Fruit fly (Drosophila melanogaster) whole organism, embryonic: ENCODE measurements around the gene udt.

Source experiments
- ATbp ChIP-seq: fragments of 200-800 bp; sonication (Bioruptor generic); optimal IDR thresholded peaks from 2 replicates; lab custom pipeline; 2017; ENCODE audit warnings: missing biosample characterization, mild to moderate bottlenecking, missing genetic modification characterization, missing genetic modification reagents
- Asciz ChIP-seq: fragments of 200-800 bp; sonication (Bioruptor generic); optimal IDR thresholded peaks from 2 replicates; lab custom pipeline; 2017; ENCODE audit warnings: missing biosample characterization, mild to moderate bottlenecking, missing genetic modification characterization, missing genetic modification reagents
- CG10209 ChIP-seq: fragments of 200-800 bp; sonication (Bioruptor generic); optimal IDR thresholded peaks from 3 replicates; lab custom pipeline; 2017; ENCODE audit warnings: missing biosample characterization, mild to moderate bottlenecking, missing genetic modification characterization, missing genetic modification reagents
- CG12071 ChIP-seq: fragments of 200-800 bp; sonication (Bioruptor generic); optimal IDR thresholded peaks from 3 replicates; lab custom pipeline; 2018; ENCODE audit warnings: missing biosample characterization, mild to moderate bottlenecking, missing genetic modification characterization
- CG13894 ChIP-seq: fragments of 200-800 bp; sonication (Bioruptor generic); optimal IDR thresholded peaks from 3 replicates; lab custom pipeline; 2018; ENCODE audit warnings: missing biosample characterization, mild to moderate bottlenecking, missing genetic modification characterization, moderate library complexity
- CG14014 ChIP-seq: fragments of 200-800 bp; sonication (Bioruptor generic); IDR thresholded peaks from 2 replicates; pipeline ENCODE4 v1.3.6; 2022; ENCODE audit warnings: missing biosample characterization, missing genetic modification characterization
- CG14965 ChIP-seq: fragments of 200-800 bp; sonication (Bioruptor generic); optimal IDR thresholded peaks from 2 replicates; lab custom pipeline; 2016; ENCODE audit warnings: missing biosample characterization, missing genetic modification characterization, borderline replicate concordance
- CG15269 ChIP-seq: fragments of 200-800 bp; sonication (Bioruptor generic); optimal IDR thresholded peaks from 2 replicates; lab custom pipeline; 2018; ENCODE audit warnings: missing biosample characterization, mild to moderate bottlenecking, missing genetic modification characterization, moderate library complexity
- CG15696 ChIP-seq: fragments of 200-800 bp; sonication (Bioruptor generic); optimal IDR thresholded peaks from 2 replicates; lab custom pipeline; 2019; ENCODE audit warnings: missing biosample characterization, mild to moderate bottlenecking, missing genetic modification characterization, moderate library complexity
- CG1647 ChIP-seq: fragments of 200-800 bp; sonication (Bioruptor generic); optimal IDR thresholded peaks from 3 replicates; lab custom pipeline; 2016; ENCODE audit warnings: missing biosample characterization, missing genetic modification characterization
- CG17186 ChIP-seq: fragments of 200-800 bp; sonication (Bioruptor generic); optimal IDR thresholded peaks from 3 replicates; lab custom pipeline; 2017; ENCODE audit warnings: missing biosample characterization, missing genetic modification reagents, missing genetic modification characterization
- CG2116 ChIP-seq: fragments of 200-800 bp; sonication (Bioruptor generic); optimal IDR thresholded peaks from 3 replicates; lab custom pipeline; 2018; ENCODE audit warnings: missing biosample characterization, mild to moderate bottlenecking, missing genetic modification characterization
- CG2120 ChIP-seq: fragments of 200-800 bp; sonication (Bioruptor generic); optimal IDR thresholded peaks from 3 replicates; lab custom pipeline; 2016; ENCODE audit warnings: missing biosample characterization, missing genetic modification characterization
- CG31365 ChIP-seq: fragments of 200-800 bp; sonication (Bioruptor generic); optimal IDR thresholded peaks from 2 replicates; lab custom pipeline; 2018; ENCODE audit warnings: missing biosample characterization, mild to moderate bottlenecking, missing genetic modification characterization
- CG3281 ChIP-seq: fragments of 200-800 bp; sonication (Bioruptor generic); optimal IDR thresholded peaks from 3 replicates; lab custom pipeline; 2017; ENCODE audit warnings: missing biosample characterization, mild to moderate bottlenecking, missing genetic modification characterization
- CG43689 ChIP-seq: fragments of 200-800 bp; sonication (Bioruptor generic); IDR thresholded peaks from 2 replicates; pipeline ENCODE4 v1.3.6; 2022; ENCODE audit warnings: missing biosample characterization, missing genetic modification characterization
- CG7987 ChIP-seq: fragments of 200-800 bp; sonication (Bioruptor generic); optimal IDR thresholded peaks from 2 replicates; lab custom pipeline; 2018; ENCODE audit warnings: missing biosample characterization, mild to moderate bottlenecking, missing genetic modification characterization, moderate library complexity
- CG9609 ChIP-seq: fragments of 200-800 bp; sonication (Bioruptor generic); optimal IDR thresholded peaks from 3 replicates; lab custom pipeline; 2016; ENCODE audit warnings: missing biosample characterization, missing genetic modification characterization
- CG9817 ChIP-seq: fragments of 200-800 bp; sonication (Bioruptor generic); optimal IDR thresholded peaks from 2 replicates; lab custom pipeline; 2018; ENCODE audit warnings: missing biosample characterization, mild to moderate bottlenecking, missing genetic modification characterization, moderate library complexity
- CG9932 ChIP-seq: fragments of 200-800 bp; sonication (Bioruptor generic); IDR thresholded peaks from 2 replicates; pipeline ENCODE4 v1.3.6; 2022; ENCODE audit warnings: missing biosample characterization, missing genetic modification characterization
- CkIIα-i1 ChIP-seq: fragments of 200-800 bp; sonication (Bioruptor generic); IDR thresholded peaks from 2 replicates; pipeline ENCODE4 v1.3.6; 2022; ENCODE audit warnings: missing biosample characterization, missing genetic modification characterization
- HmgZ ChIP-seq: fragments of 200-800 bp; sonication (Bioruptor generic); optimal IDR thresholded peaks from 2 replicates; lab custom pipeline; 2018; ENCODE audit warnings: missing biosample characterization, mild to moderate bottlenecking, missing genetic modification characterization
- Jarid2 ChIP-seq: fragments of 200-800 bp; sonication (Bioruptor generic); optimal IDR thresholded peaks from 3 replicates; lab custom pipeline; 2017; ENCODE audit warnings: mild to moderate bottlenecking, missing biosample characterization, missing genetic modification reagents, missing genetic modification characterization
- MBD-R2 ChIP-seq: fragments of 200-800 bp; sonication (Bioruptor generic); IDR thresholded peaks from 2 replicates; pipeline ENCODE4 v1.3.6; 2022; ENCODE audit warnings: missing biosample characterization, missing genetic modification characterization
- MESR4 ChIP-seq: fragments of 200-800 bp; sonication (Bioruptor generic); optimal IDR thresholded peaks from 2 replicates; lab custom pipeline; 2018; ENCODE audit warnings: missing biosample characterization, mild to moderate bottlenecking, missing genetic modification characterization, moderate library complexity
- Med ChIP-seq: fragments of 200-800 bp; sonication (Bioruptor generic); peaks from one replicate; lab custom pipeline; 2016; ENCODE audit warnings: missing biosample characterization, missing genetic modification characterization, mild to moderate bottlenecking, inconsistent platforms, moderate library complexity
- Poxn ChIP-seq: fragments of 200-800 bp; sonication (Bioruptor generic); IDR thresholded peaks from 2 replicates; pipeline ENCODE4 v1.3.6; 2022; ENCODE audit warnings: missing biosample characterization, missing genetic modification characterization
- Rfx ChIP-seq: fragments of 200-800 bp; sonication (Bioruptor generic); IDR thresholded peaks from 2 replicates; pipeline ENCODE4 v1.3.6; 2022; ENCODE audit warnings: missing biosample characterization, missing genetic modification characterization
- Rx ChIP-seq: fragments of 200-800 bp; sonication (Bioruptor generic); IDR thresholded peaks from 2 replicates; pipeline ENCODE4 v1.3.6; 2022; ENCODE audit warnings: missing biosample characterization, missing genetic modification characterization
- Six4 ChIP-seq: fragments of 200-800 bp; sonication (Bioruptor generic); optimal IDR thresholded peaks from 2 replicates; lab custom pipeline; 2016; ENCODE audit warnings: missing biosample characterization, missing genetic modification characterization
- TFAM ChIP-seq: fragments of 200-800 bp; sonication (Bioruptor generic); optimal IDR thresholded peaks from 2 replicates; lab custom pipeline; 2017; ENCODE audit warnings: missing biosample characterization, missing genetic modification characterization, inconsistent platforms
- abd-A ChIP-seq: fragments of 200-800 bp; sonication (Bioruptor generic); optimal IDR thresholded peaks from 3 replicates; lab custom pipeline; 2019; ENCODE audit warnings: missing biosample characterization, mild to moderate bottlenecking, missing genetic modification characterization, moderate library complexity
- ap ChIP-seq: fragments of 200-800 bp; sonication (Bioruptor generic); IDR thresholded peaks from 2 replicates; pipeline ENCODE4 v1.3.6; 2022; ENCODE audit warnings: missing biosample characterization, missing genetic modification characterization
- az2 ChIP-seq: fragments of 200-800 bp; sonication (Bioruptor generic); optimal IDR thresholded peaks from 3 replicates; lab custom pipeline; 2016; ENCODE audit warnings: missing biosample characterization, missing genetic modification characterization
- btn ChIP-seq: fragments of 200-800 bp; sonication (Bioruptor generic); optimal IDR thresholded peaks from 2 replicates; lab custom pipeline; 2016; ENCODE audit warnings: missing biosample characterization, missing genetic modification characterization
- cato ChIP-seq: fragments of 200-800 bp; sonication (Bioruptor generic); optimal IDR thresholded peaks from 2 replicates; lab custom pipeline; 2016; ENCODE audit warnings: missing biosample characterization, missing genetic modification characterization, borderline replicate concordance
- dpn ChIP-seq, 2 experiments: fragments of 200-800 bp; sonication (Bioruptor generic); optimal IDR thresholded peaks; 3 replicates each; lab custom pipeline; 2016; ENCODE audit warnings: missing biosample characterization in 2 of 2, missing genetic modification characterization in 2 of 2
- fd64A ChIP-seq: fragments of 200-800 bp; sonication (Bioruptor generic); optimal IDR thresholded peaks from 3 replicates; lab custom pipeline; 2018; ENCODE audit warnings: missing biosample characterization, mild to moderate bottlenecking, missing genetic modification characterization
- grau ChIP-seq: fragments of 200-800 bp; optimal IDR thresholded peaks from 3 replicates; lab custom pipeline; 2019; ENCODE audit warnings: missing biosample characterization, mild to moderate bottlenecking, missing genetic modification characterization, moderate library complexity
- gro ChIP-seq: fragments of 200-800 bp; sonication (Bioruptor generic); optimal IDR thresholded peaks from 2 replicates; lab custom pipeline; 2016; ENCODE audit warnings: missing biosample characterization, missing genetic modification characterization
- gsb-n ChIP-seq: fragments of 200-800 bp; sonication (Bioruptor generic); optimal IDR thresholded peaks from 3 replicates; lab custom pipeline; 2018; ENCODE audit warnings: missing biosample characterization, mild to moderate bottlenecking, missing genetic modification characterization
- jigr1 ChIP-seq: fragments of 200-800 bp; sonication (Bioruptor generic); IDR thresholded peaks from 3 replicates; pipeline ENCODE4 v1.3.6; 2022; ENCODE audit warnings: missing biosample characterization, missing genetic modification characterization
- kay ChIP-seq: fragments of 200-800 bp; sonication (Bioruptor generic); optimal IDR thresholded peaks from 2 replicates; lab custom pipeline; 2016; ENCODE audit warnings: missing biosample characterization, missing genetic modification characterization
- nerfin-2 ChIP-seq: fragments of 200-800 bp; sonication (Bioruptor generic); IDR thresholded peaks from 2 replicates; pipeline ENCODE4 v1.3.6; 2022; ENCODE audit warnings: missing biosample characterization, missing genetic modification characterization; ENCODE audit not compliant: partially characterized antibody
- pita ChIP-seq: fragments of 200-800 bp; sonication (Bioruptor generic); optimal IDR thresholded peaks from 2 replicates; lab custom pipeline; 2017; ENCODE audit warnings: missing biosample characterization, mild to moderate bottlenecking, missing genetic modification characterization
- rib ChIP-seq: fragments of 200-800 bp; sonication (Bioruptor generic); IDR thresholded peaks from 2 replicates; pipeline ENCODE4 v1.3.6; 2022; ENCODE audit warnings: missing biosample characterization, missing genetic modification characterization
- slou ChIP-seq: fragments of 200-800 bp; sonication (Bioruptor generic); optimal IDR thresholded peaks from 3 replicates; lab custom pipeline; 2016; ENCODE audit warnings: missing biosample characterization, missing genetic modification characterization
- sqz ChIP-seq: fragments of 200-800 bp; sonication (Bioruptor generic); optimal IDR thresholded peaks from 3 replicates; lab custom pipeline; 2018; ENCODE audit warnings: missing biosample characterization, mild to moderate bottlenecking, missing genetic modification characterization
- ssp ChIP-seq: fragments of 200-800 bp; sonication (Bioruptor generic); IDR thresholded peaks from 2 replicates; pipeline ENCODE4 v1.3.6; 2022; ENCODE audit warnings: missing biosample characterization, missing genetic modification characterization
- tin ChIP-seq: fragments of 200-800 bp; sonication (Bioruptor generic); optimal IDR thresholded peaks from 3 replicates; lab custom pipeline; 2016; ENCODE audit warnings: missing biosample characterization, missing genetic modification characterization
- zfh1 ChIP-seq: fragments of 200-800 bp; sonication (Bioruptor generic); IDR thresholded peaks from 3 replicates; pipeline ENCODE4 v1.3.6; 2022; ENCODE audit warnings: missing biosample characterization, missing genetic modification characterization

The udt gene

dm6 chr3R:23721936-23722335 lies 41.1 kb downstream of the udt start (continued):
- peak; percentile 56 for TF ChIP-seq grau (tag; lab: Kevin White, UChicago)
- TF ChIP-seq CG10209 (GFP tag; lab: Kevin White, UChicago) = no peak
- TF ChIP-seq CG43689 (GFP tag; lab: Robert Waterston, UW) = no peak
- TF ChIP-seq CkIIα-i1 = no peak
- peak; percentile 64 for TF ChIP-seq CG15696 (tag; lab: Kevin White, UChicago)
- peak; percentile 43 for TF ChIP-seq CG15269 (tag; lab: Kevin White, UChicago)
- TF ChIP-seq CG31365 (tag; lab: Kevin White, UChicago) = no peak
- peak; percentile 8 for TF ChIP-seq kay (GFP tag; lab: Kevin White, UChicago)
- TF ChIP-seq dpn (GFP tag; optimal IDR thresholded peaks at IDR 0.05; lab: Kevin White, UChicago) = peak in 1 of 2 experiments; percentile 57
- peak; percentile 83 for TF ChIP-seq CG13894 (tag; lab: Kevin White, UChicago)
- TF ChIP-seq CG1647 = no peak
- no peak for TF ChIP-seq CG14965 (GFP tag; lab: Kevin White, UChicago)
- no peak for TF ChIP-seq CG17186
- TF ChIP-seq Asciz (GFP tag; lab: Kevin White, UChicago) = peak; percentile 2
- TF ChIP-seq MESR4 (GFP tag; lab: Kevin White, UChicago) = no peak
- TF ChIP-seq zfh1 (GFP tag; lab: Robert Waterston, UW) = no peak
- TF ChIP-seq HmgZ (tag; lab: Kevin White, UChicago) = peak; percentile 84
- no peak for TF ChIP-seq fd64A (GFP tag; lab: Kevin White, UChicago)
- no peak for TF ChIP-seq nerfin-2
- peak; percentile 75 for TF ChIP-seq Med (GFP tag; lab: Kevin White, UChicago)
- no peak for TF ChIP-seq ssp
- peak; percentile 18 for TF ChIP-seq az2
- no peak for TF ChIP-seq Rx (GFP tag; lab: Robert Waterston, UW)
- peak; percentile 43 for TF ChIP-seq CG2120 (GFP tag; lab: Kevin White, UChicago)
- peak; percentile 34 for TF ChIP-seq CG7987 (GFP tag; lab: Kevin White, UChicago)
- TF ChIP-seq jigr1 (GFP tag; lab: Robert Waterston, UW) = peak; percentile 48; the same call in 1 of the 3 replicates
- no peak for TF ChIP-seq sqz (GFP tag; lab: Kevin White, UChicago)
- TF ChIP-seq abd-A (tag; lab: Kevin White, UChicago) = peak; percentile 63
- TF ChIP-seq Poxn (GFP tag; lab: Robert Waterston, UW) = no peak
- no peak for TF ChIP-seq MBD-R2
- no peak for TF ChIP-seq cato (GFP tag; lab: Kevin White, UChicago)
- no peak for TF ChIP-seq TFAM (GFP tag; lab: Kevin White, UChicago)
- TF ChIP-seq CG2116 (GFP tag; lab: Kevin White, UChicago) = peak; percentile 24
- no peak for TF ChIP-seq gro
- TF ChIP-seq Jarid2 (GFP tag; lab: Kevin White, UChicago) = peak; percentile 1
- TF ChIP-seq CG3281 (GFP tag; lab: Kevin White, UChicago) = peak; percentile 2
- TF ChIP-seq pita = peak; percentile 17
- peak; percentile 56 for TF ChIP-seq CG9817
- no peak for TF ChIP-seq ap (GFP tag; lab: Robert Waterston, UW)
- no peak for TF ChIP-seq btn (GFP tag; lab: Kevin White, UChicago)
- no peak for TF ChIP-seq slou
- peak; percentile 62 for TF ChIP-seq Rfx
- TF ChIP-seq tin (GFP tag; lab: Kevin White, UChicago) = no peak
- TF ChIP-seq CG14014 (GFP tag; lab: Robert Waterston, UW) = no peak
- TF ChIP-seq CG9932 (GFP tag; lab: Robert Waterston, UW) = peak; percentile 50
- TF ChIP-seq Six4 = no peak
- TF ChIP-seq CG9609 (GFP tag; lab: Kevin White, UChicago) = no peak
- no peak for TF ChIP-seq rib (GFP tag; lab: Robert Waterston, UW)
- TF ChIP-seq ATbp = no peak
- peak; percentile 7 for TF ChIP-seq gsb-n (tag; lab: Kevin White, UChicago)
- no peak for TF ChIP-seq CG12071
